Fruit fly (Drosophila melanogaster) whole organism, wandering third instar larva: ENCODE results near the gene CG5961.

ENCODE experiments used
- Abd-B ChIP-seq: fragments of >200 bp; optimal IDR thresholded peaks from 2 replicates; lab custom pipeline; 2017; ENCODE audit warnings: missing biosample characterization, missing genetic modification characterization
- CG32264 ChIP-seq: fragments of 200-800 bp; sonication (Bioruptor generic); optimal IDR thresholded peaks from 2 replicates; lab custom pipeline; 2016; ENCODE audit warnings: missing biosample characterization, missing genetic modification characterization
- CG9705 ChIP-seq: fragments of 200-800 bp; sonication (Bioruptor generic); optimal IDR thresholded peaks from 2 replicates; lab custom pipeline; 2018; ENCODE audit warnings: missing biosample characterization, mild to moderate bottlenecking, missing genetic modification characterization
- CrebA ChIP-seq: fragments of 200-800 bp; sonication (Bioruptor generic); optimal IDR thresholded peaks from 2 replicates; lab custom pipeline; 2016; ENCODE audit warnings: missing biosample characterization, mild to moderate bottlenecking, missing genetic modification characterization, borderline replicate concordance
- Dfd ChIP-seq: fragments of >200 bp; optimal IDR thresholded peaks from 2 replicates; lab custom pipeline; 2017; ENCODE audit warnings: missing biosample characterization, missing genetic modification characterization
- Dif ChIP-seq: fragments of 200-275, 200-300 bp; sonication (Bioruptor generic); optimal IDR thresholded peaks from 2 replicates; lab custom pipeline; 2018; ENCODE audit warnings: missing biosample characterization, missing genetic modification characterization; ENCODE audit not compliant: partially characterized antibody
- GATAd ChIP-seq: sonication (Bioruptor generic); optimal IDR thresholded peaks from 2 replicates; lab custom pipeline; 2016; ENCODE audit warnings: missing biosample characterization, missing genetic modification characterization
- HLH106 ChIP-seq: fragments of 200-800 bp; optimal IDR thresholded peaks from 3 replicates; lab custom pipeline; 2019; ENCODE audit warnings: missing biosample characterization, mild to moderate bottlenecking, missing genetic modification characterization, moderate library complexity
- Hnf4 ChIP-seq: fragments of 200-800 bp; sonication (Bioruptor generic); optimal IDR thresholded peaks from 2 replicates; lab custom pipeline; 2016; ENCODE audit warnings: missing biosample characterization, mild to moderate bottlenecking, missing genetic modification characterization
- Hr78 ChIP-seq: fragments of >200 bp; optimal IDR thresholded peaks from 2 replicates; lab custom pipeline; 2017; ENCODE audit warnings: missing biosample characterization, missing genetic modification characterization
- Hr83 ChIP-seq: fragments of 200-300 bp; sonication (Bioruptor generic); optimal IDR thresholded peaks from 2 replicates; lab custom pipeline; 2016; ENCODE audit warnings: missing biosample characterization, mild to moderate bottlenecking, missing genetic modification characterization, moderate library complexity; ENCODE audit not compliant: poor library complexity, severe bottlenecking
- Jra ChIP-seq: sonication (Bioruptor generic); optimal IDR thresholded peaks from 2 replicates; lab custom pipeline; 2016; ENCODE audit warnings: missing biosample characterization, missing genetic modification characterization
- Mio ChIP-seq: sonication (Bioruptor generic); optimal IDR thresholded peaks from 2 replicates; lab custom pipeline; 2016; ENCODE audit warnings: missing biosample characterization, missing genetic modification characterization
- Myc ChIP-seq: fragments of >200 bp; optimal IDR thresholded peaks from 2 replicates; lab custom pipeline; 2017
- N ChIP-seq: fragments of >200 bp; optimal IDR thresholded peaks from 2 replicates; lab custom pipeline; 2018; ENCODE audit warnings: missing biosample characterization, missing external identifiers, missing genetic modification characterization
- OdsH ChIP-seq: fragments of 200-800 bp; sonication (Bioruptor generic); optimal IDR thresholded peaks from 2 replicates; lab custom pipeline; 2016; ENCODE audit warnings: missing biosample characterization, mild to moderate bottlenecking, missing genetic modification characterization
- Rel ChIP-seq, 2 experiments: fragments of 200-800 bp; sonication (Bioruptor generic) in 1 of 2; optimal IDR thresholded peaks; 2 replicates in 1 of 2; 3 replicates in 1 of 2; lab custom pipeline; 2016 to 2019; ENCODE audit warnings: mild to moderate bottlenecking in 2 of 2, missing biosample characterization in 2 of 2, missing genetic modification characterization in 2 of 2, moderate library complexity in 1 of 2
- Sp1 ChIP-seq: fragments of 200-800 bp; sonication (Bioruptor generic); optimal IDR thresholded peaks from 3 replicates; lab custom pipeline; 2019; ENCODE audit warnings: missing biosample characterization, mild to moderate bottlenecking, missing genetic modification characterization, moderate library complexity
- Vsx2 ChIP-seq: fragments of 200-300, 225-300 bp; sonication (Bioruptor generic); optimal IDR thresholded peaks from 2 replicates; lab custom pipeline; 2018; ENCODE audit warnings: missing biosample characterization, missing genetic modification characterization; ENCODE audit not compliant: partially characterized antibody
- br ChIP-seq: fragments of 200-800 bp; sonication (Bioruptor generic); optimal IDR thresholded peaks from 2 replicates; lab custom pipeline; 2016; ENCODE audit warnings: missing biosample characterization, missing genetic modification characterization
- brk ChIP-seq: fragments of 200-800 bp; sonication (Bioruptor generic); optimal IDR thresholded peaks from 2 replicates; lab custom pipeline; 2016; ENCODE audit warnings: missing biosample characterization, mild to moderate bottlenecking, missing genetic modification characterization
- dl ChIP-seq, 2 experiments: fragments of 175-275, 200-275 bp in 1 of 2; fragments of 200-275 bp in 1 of 2; sonication (Bioruptor generic); optimal IDR thresholded peaks; lab custom pipeline; 2018; ENCODE audit warnings: mild to moderate bottlenecking in 2 of 2, missing biosample characterization in 2 of 2, missing genetic modification characterization in 2 of 2, moderate library complexity in 2 of 2; ENCODE audit not compliant: partially characterized antibody in 2 of 2, insufficient read depth in 1 of 2
- dmrt93B ChIP-seq: fragments of 200-800 bp; sonication (Bioruptor generic); optimal IDR thresholded peaks from 2 replicates; lab custom pipeline; 2018; ENCODE audit warnings: missing biosample characterization, mild to moderate bottlenecking, missing genetic modification characterization
- dsf ChIP-seq: sonication (Bioruptor generic); optimal IDR thresholded peaks from 2 replicates; lab custom pipeline; 2016; ENCODE audit warnings: missing biosample characterization, missing genetic modification characterization, borderline replicate concordance
- ey ChIP-seq: fragments of 200-800 bp; sonication (Bioruptor generic); optimal IDR thresholded peaks from 2 replicates; lab custom pipeline; 2016; ENCODE audit warnings: missing biosample characterization, missing genetic modification characterization
- foxo ChIP-seq, 2 experiments: fragments of 200-800 bp; sonication (Bioruptor generic); optimal IDR thresholded peaks; 2 replicates in 1 of 2; 3 replicates in 1 of 2; lab custom pipeline; 2016 to 2017; ENCODE audit warnings: missing biosample characterization in 2 of 2, missing genetic modification characterization in 2 of 2
- fru ChIP-seq: fragments of 200-800 bp; sonication (Bioruptor generic); optimal IDR thresholded peaks from 3 replicates; lab custom pipeline; 2016; ENCODE audit warnings: missing biosample characterization, mild to moderate bottlenecking, missing genetic modification characterization
- h ChIP-seq: fragments of 200-800 bp; sonication (Bioruptor generic); optimal IDR thresholded peaks from 3 replicates; lab custom pipeline; 2016; ENCODE audit warnings: missing biosample characterization, mild to moderate bottlenecking, missing genetic modification characterization
- jim ChIP-seq: fragments of 175-275, 200-325 bp; sonication (Bioruptor generic); optimal IDR thresholded peaks from 2 replicates; lab custom pipeline; 2016; ENCODE audit warnings: missing biosample characterization, mild to moderate bottlenecking, missing genetic modification characterization
- lola ChIP-seq: fragments of >200 bp; optimal IDR thresholded peaks from 2 replicates; lab custom pipeline; 2017; ENCODE audit warnings: missing biosample characterization, missing genetic modification characterization
- pan ChIP-seq: fragments of >200 bp; optimal IDR thresholded peaks from 2 replicates; lab custom pipeline; 2017
- psq ChIP-seq: fragments of 200-800 bp; sonication (Bioruptor generic); optimal IDR thresholded peaks from 3 replicates; lab custom pipeline; 2017; ENCODE audit warnings: missing biosample characterization, mild to moderate bottlenecking, missing genetic modification characterization, moderate library complexity
- rgr ChIP-seq: fragments of 200-800 bp; sonication (Bioruptor generic); optimal IDR thresholded peaks from 3 replicates; lab custom pipeline; 2016; ENCODE audit warnings: missing biosample characterization, mild to moderate bottlenecking, missing genetic modification characterization
- sage ChIP-seq: fragments of 200-800 bp; sonication (Bioruptor generic); optimal IDR thresholded peaks from 2 replicates; lab custom pipeline; 2016; ENCODE audit warnings: missing biosample characterization, mild to moderate bottlenecking, missing genetic modification characterization
- sv ChIP-seq: fragments of 200-800 bp; sonication (Bioruptor generic); optimal IDR thresholded peaks from 3 replicates; lab custom pipeline; 2016; ENCODE audit warnings: missing biosample characterization, missing genetic modification characterization
- tai ChIP-seq: sonication (Bioruptor generic); optimal IDR thresholded peaks from 2 replicates; lab custom pipeline; 2016; ENCODE audit warnings: missing biosample characterization, missing genetic modification characterization
- usp ChIP-seq: fragments of >200 bp; optimal IDR thresholded peaks from 2 replicates; lab custom pipeline; 2017; ENCODE audit warnings: missing biosample characterization, missing genetic modification characterization
- woc ChIP-seq: sonication (Bioruptor generic); optimal IDR thresholded peaks from 2 replicates; lab custom pipeline; 2016; ENCODE audit warnings: missing biosample characterization, mild to moderate bottlenecking, missing genetic modification characterization

CG5961 gene

DNA sequence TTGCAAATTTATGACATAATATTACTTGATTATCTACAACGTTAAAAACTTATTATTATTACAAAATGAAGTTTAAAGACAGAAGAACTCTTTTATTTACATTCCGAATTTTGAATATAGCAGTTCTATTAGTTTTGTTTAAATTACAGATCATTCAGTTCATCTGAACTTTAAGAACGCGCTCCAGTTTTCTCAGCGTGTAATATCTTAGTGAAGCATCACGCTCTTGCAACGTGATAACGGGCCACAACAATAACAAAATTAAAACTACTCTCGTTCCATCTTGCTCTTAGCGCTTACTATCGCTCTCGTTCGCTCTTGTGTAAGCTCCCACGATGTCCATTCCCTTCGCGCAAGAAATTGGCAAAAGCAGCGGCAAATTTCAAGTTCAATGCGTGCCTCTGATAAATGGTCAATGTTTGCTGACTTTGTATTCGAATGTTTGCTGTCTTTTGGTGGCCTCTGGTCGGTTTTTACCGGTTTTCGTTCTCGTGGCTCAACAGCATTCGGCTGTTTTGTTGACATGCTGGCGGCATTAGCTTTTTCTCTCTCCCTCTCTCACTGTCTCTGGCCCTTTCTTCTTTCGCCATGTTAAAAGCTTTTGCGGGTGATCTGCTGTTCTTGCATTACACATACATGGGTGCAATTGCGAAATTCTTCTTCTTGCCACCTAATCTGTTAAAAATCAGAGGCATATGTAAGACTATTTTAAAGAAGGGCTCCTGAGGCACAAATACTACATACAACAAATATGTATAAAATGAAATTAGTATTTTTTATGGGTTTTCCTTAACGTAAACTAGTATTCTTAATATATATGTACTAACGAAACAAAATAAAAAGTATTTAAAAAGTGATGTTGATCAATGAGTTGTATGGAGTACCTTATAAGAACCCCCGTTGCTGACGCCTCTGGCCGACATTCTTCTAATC lies 17.2 kb downstream of the CG5961 start:
- TF ChIP-seq jim (no peak), woc (GFP tag; lab: Kevin White, UChicago) (peak; percentile 37), Sp1 (GFP tag; lab: Kevin White, UChicago) (peak; percentile 84), pan (lab: Kevin White, UChicago) (no peak), OdsH (peak; percentile 83), N (no peak), Abd-B (GFP tag; lab: Kevin White, UChicago) (no peak), br (peak; percentile 64), Mio (GFP tag; lab: Kevin White, UChicago) (no peak), CrebA (GFP tag; lab: Kevin White, UChicago) (no peak), brk (GFP tag; lab: Kevin White, UChicago) (peak; percentile 78), usp (GFP tag; lab: Kevin White, UChicago) (no peak), Dfd (GFP tag; lab: Kevin White, UChicago) (no peak), CG9705 (GFP tag; lab: Kevin White, UChicago) (peak; percentile 45), Vsx2 (GFP tag; lab: Kevin White, UChicago) (no peak), foxo (GFP tag; optimal IDR thresholded peaks at IDR 0.05; lab: Kevin White, UChicago) (peak in 1 of 2 experiments; percentile 82), psq (GFP tag; lab: Kevin White, UChicago) (peak; percentile 72), Jra (GFP tag; lab: Kevin White, UChicago) (peak; percentile 63), Hr78 (GFP tag; lab: Kevin White, UChicago) (no peak), Hr83 (peak; percentile 56), sv (GFP tag; lab: Kevin White, UChicago) (no peak), dl (GFP tag; optimal IDR thresholded peaks at IDR 0.05; lab: Kevin White, UChicago; ENCODE audit: insufficient read depth in 1 of 2, partially characterized antibody in 2 of 2) (no peak), dmrt93B (GFP tag; lab: Kevin White, UChicago) (peak; percentile 44), Hnf4 (GFP tag; lab: Kevin White, UChicago) (peak; percentile 38), tai (GFP tag; lab: Kevin White, UChicago) (peak; percentile 51), CG32264 (no peak), HLH106 (peak; percentile 79), dsf (GFP tag; lab: Kevin White, UChicago) (peak; percentile 28), Myc (lab: Kevin White, UChicago) (no peak), Dif (GFP tag; lab: Kevin White, UChicago) (peak; percentile 11), sage (GFP tag; lab: Kevin White, UChicago) (no peak), ey (peak; percentile 68), lola (GFP tag; lab: Kevin White, UChicago) (no peak), GATAd (GFP tag; lab: Kevin White, UChicago) (no peak), h (GFP tag; lab: Kevin White, UChicago) (peak; percentile 90), rgr (peak; percentile 82), fru (GFP tag; lab: Kevin White, UChicago) (peak; percentile 77), Rel (GFP tag; optimal IDR thresholded peaks at IDR 0.05; lab: Kevin White, UChicago) (no peak), Rel (tag; optimal IDR thresholded peaks at IDR 0.05; lab: Kevin White, UChicago) (no peak)
- TF ChIP-seq, all 38 proteins: peak for 20

DNA sequence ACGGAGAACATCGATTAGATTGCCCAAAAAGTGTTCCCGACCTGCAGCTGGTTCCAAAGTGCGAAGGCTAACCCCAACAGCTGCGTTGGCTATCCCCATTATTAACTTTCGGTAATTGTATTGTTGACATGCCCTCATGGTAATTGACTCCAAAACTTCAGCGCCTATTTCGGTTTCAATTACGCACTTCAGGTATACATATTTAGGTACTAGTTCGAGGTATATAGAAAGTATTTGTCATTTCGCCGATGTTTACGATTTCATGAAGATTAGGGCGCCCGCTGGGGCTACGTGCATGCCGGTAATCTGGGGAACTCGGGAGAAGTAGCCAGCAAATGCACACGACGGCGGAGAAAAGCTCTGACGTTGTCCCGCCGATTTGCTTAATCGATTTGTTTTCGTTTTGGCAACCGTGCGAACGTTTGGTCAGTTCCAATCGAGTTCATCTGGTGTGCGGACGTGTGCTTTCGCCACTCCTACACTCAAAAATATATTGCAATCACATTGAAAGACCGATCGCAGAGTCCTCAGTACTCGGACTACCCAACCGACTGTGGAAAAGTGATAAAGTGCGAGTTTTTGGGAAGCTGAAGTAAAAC lies 19.0 kb downstream of the CG5961 start:
- TF ChIP-seq Hr83, result peak; percentile 55
- peak; percentile 19 for TF ChIP-seq woc (GFP tag; lab: Kevin White, UChicago)
- peak; percentile 31 for TF ChIP-seq Sp1 (GFP tag; lab: Kevin White, UChicago)
- peak; percentile 11 for TF ChIP-seq Dif (GFP tag; lab: Kevin White, UChicago)
- TF ChIP-seq lola (GFP tag; lab: Kevin White, UChicago), result no peak
- peak in 1 of 2 experiments; percentile 16 for TF ChIP-seq foxo (GFP tag; optimal IDR thresholded peaks at IDR 0.05; lab: Kevin White, UChicago)
- TF ChIP-seq Hnf4 (GFP tag; lab: Kevin White, UChicago), result peak; percentile 1
- TF ChIP-seq rgr, result peak; percentile 60
- TF ChIP-seq pan (lab: Kevin White, UChicago), result no peak
- TF ChIP-seq h (GFP tag; lab: Kevin White, UChicago), result peak; percentile 63
- TF ChIP-seq Dfd (GFP tag; lab: Kevin White, UChicago), result no peak
- no peak for TF ChIP-seq GATAd (GFP tag; lab: Kevin White, UChicago)
- peak; percentile 20 for TF ChIP-seq fru (GFP tag; lab: Kevin White, UChicago)
- TF ChIP-seq Rel (GFP tag; optimal IDR thresholded peaks at IDR 0.05; lab: Kevin White, UChicago), result no peak
- TF ChIP-seq Rel (tag; optimal IDR thresholded peaks at IDR 0.05; lab: Kevin White, UChicago), result peak; percentile 95
- TF ChIP-seq, all 38 proteins: peak for 10
